Fruit fly (Drosophila melanogaster): Measurements from ENCODE around the gene CG4619.

Gene CG4619

dm6 chr2L:9918020-9918959 lies 20.4 kb upstream of the CG4619 start, which contains the start of the genes CG5885 and CG4598 (continued):
- no peak for TF ChIP-seq Dip2 (GFP tag; IDR thresholded peaks at IDR 0.05)
- no peak for TF ChIP-seq dimm (GFP tag; IDR thresholded peaks at IDR 0.05)
- peak; percentile 69 for TF ChIP-seq NfI (GFP tag; optimal IDR thresholded peaks at IDR 0.05)
- TF ChIP-seq CG9727 (GFP tag; optimal IDR thresholded peaks at IDR 0.05): peak; percentile 57
- peak; percentile 71 for TF ChIP-seq CG17186 (GFP tag; optimal IDR thresholded peaks at IDR 0.05)
- peak; percentile 98 for TF ChIP-seq CG7928 (GFP tag; optimal IDR thresholded peaks at IDR 0.05)
- peak; percentile 52 for TF ChIP-seq CG10959 (GFP tag; IDR thresholded peaks at IDR 0.05)
- peak; percentile 76 for TF ChIP-seq Bgb (GFP tag; IDR thresholded peaks at IDR 0.05; ENCODE audit: partially characterized antibody)
- no peak; the same call in 1 of the 2 replicates for TF ChIP-seq ttk (GFP tag; IDR thresholded peaks at IDR 0.05)
- TF ChIP-seq cas (GFP tag; IDR thresholded peaks at IDR 0.05): no peak
- TF ChIP-seq CG2712 (tag; optimal IDR thresholded peaks at IDR 0.05): peak; percentile 61
- peak; percentile 9 for TF ChIP-seq CG8944 (GFP tag; optimal IDR thresholded peaks at IDR 0.05)
- no peak for TF ChIP-seq Side (GFP tag; optimal IDR thresholded peaks at IDR 0.05)
- no peak for TF ChIP-seq CG11093 (GFP tag; IDR thresholded peaks at IDR 0.05)
- TF ChIP-seq CG12769 (tag; optimal IDR thresholded peaks at IDR 0.05): peak; percentile 20
- peak; percentile 42; the same call in 2 of the 3 replicates for TF ChIP-seq otp (GFP tag; IDR thresholded peaks at IDR 0.05)
- peak; percentile 78 for TF ChIP-seq Drgx (GFP tag; IDR thresholded peaks at IDR 0.05)
- TF ChIP-seq p53 (GFP tag; optimal IDR thresholded peaks at IDR 0.05): no peak
- peak; percentile 68 for TF ChIP-seq CG14860 (GFP tag; IDR thresholded peaks at IDR 0.05; ENCODE audit: partially characterized antibody)
- TF ChIP-seq lola (GFP tag; optimal IDR thresholded peaks at IDR 0.05): peak in 1 of 3 experiments; percentile 71
- TF ChIP-seq CG2116 (GFP tag; optimal IDR thresholded peaks at IDR 0.05): peak; percentile 90
- TF ChIP-seq CG5180 (GFP tag; optimal IDR thresholded peaks at IDR 0.05): peak; percentile 48
- no peak for TF ChIP-seq CkIIα-i1 (GFP tag; IDR thresholded peaks at IDR 0.05)
- TF ChIP-seq Gug (GFP tag; IDR thresholded peaks at IDR 0.05): peak; percentile 56; the same call in 2 of the 4 replicates
- TF ChIP-seq Ssrp (tag; optimal IDR thresholded peaks at IDR 0.05): peak; percentile 70
- no peak for TF ChIP-seq CG7745 (tag; optimal IDR thresholded peaks at IDR 0.05)
- no peak for TF ChIP-seq h (optimal IDR thresholded peaks at IDR 0.05)
- peak; percentile 68 for TF ChIP-seq hbn (GFP tag; IDR thresholded peaks at IDR 0.05; ENCODE audit: partially characterized antibody)
- peak; percentile 60; the same call in 1 of the 2 replicates for TF ChIP-seq lmd (GFP tag; IDR thresholded peaks at IDR 0.05)
- no peak for TF ChIP-seq D (optimal IDR thresholded peaks at IDR 0.05)
- peak; percentile 34 for TF ChIP-seq D (GFP tag; optimal IDR thresholded peaks at IDR 0.05)
- peak; percentile 15 for TF ChIP-seq Bteb2 (GFP tag; optimal IDR thresholded peaks at IDR 0.05)
- TF ChIP-seq CG7556 (GFP tag; optimal IDR thresholded peaks at IDR 0.05): peak; percentile 71
- TF ChIP-seq ems (GFP tag; optimal IDR thresholded peaks at IDR 0.05): peak; percentile 11
- TF ChIP-seq CG1233 (GFP tag; optimal IDR thresholded peaks at IDR 0.05): peak; percentile 0
- TF ChIP-seq tin (GFP tag; optimal IDR thresholded peaks at IDR 0.05): peak; percentile 48
- TF ChIP-seq lbe (GFP tag; optimal IDR thresholded peaks at IDR 0.05): peak; percentile 53
- TF ChIP-seq luna (GFP tag; optimal IDR thresholded peaks at IDR 0.05): no peak
- no peak for TF ChIP-seq wdn (GFP tag; IDR thresholded peaks at IDR 0.05)
- TF ChIP-seq sug (tag; optimal IDR thresholded peaks at IDR 0.05): peak; percentile 70
- no peak; the same call in 1 of the 2 replicates for TF ChIP-seq HLH3B (GFP tag; IDR thresholded peaks at IDR 0.05)
- TF ChIP-seq nmo (GFP tag; optimal IDR thresholded peaks at IDR 0.05): peak; percentile 61
- peak; percentile 35 for TF ChIP-seq CG6854 (GFP tag; optimal IDR thresholded peaks at IDR 0.05)
- TF ChIP-seq CG12071 (GFP tag; optimal IDR thresholded peaks at IDR 0.05): no peak
- peak; percentile 85 for TF ChIP-seq Med (GFP tag)
- TF ChIP-seq odd (GFP tag; optimal IDR thresholded peaks at IDR 0.05): peak; percentile 56
- TF ChIP-seq Hr51 (GFP tag; optimal IDR thresholded peaks at IDR 0.05): peak; percentile 11 to 81
- peak; percentile 84 for TF ChIP-seq CG4820 (GFP tag; optimal IDR thresholded peaks at IDR 0.05)
- TF ChIP-seq CG9437 (GFP tag; optimal IDR thresholded peaks at IDR 0.05): peak; percentile 53
